Fruit fly (Drosophila melanogaster) S2 (cell line): ENCODE measurements around the gene Serinc.

Experiments used
- CG8478 ChIP-seq: fragments of >200 bp; optimal IDR thresholded peaks from 2 replicates; lab custom pipeline; 2018
- CTCF ChIP-seq, 2 experiments: fragments of >200 bp; optimal IDR thresholded peaks; 2 replicates each; lab custom pipeline; 2018

DNA sequence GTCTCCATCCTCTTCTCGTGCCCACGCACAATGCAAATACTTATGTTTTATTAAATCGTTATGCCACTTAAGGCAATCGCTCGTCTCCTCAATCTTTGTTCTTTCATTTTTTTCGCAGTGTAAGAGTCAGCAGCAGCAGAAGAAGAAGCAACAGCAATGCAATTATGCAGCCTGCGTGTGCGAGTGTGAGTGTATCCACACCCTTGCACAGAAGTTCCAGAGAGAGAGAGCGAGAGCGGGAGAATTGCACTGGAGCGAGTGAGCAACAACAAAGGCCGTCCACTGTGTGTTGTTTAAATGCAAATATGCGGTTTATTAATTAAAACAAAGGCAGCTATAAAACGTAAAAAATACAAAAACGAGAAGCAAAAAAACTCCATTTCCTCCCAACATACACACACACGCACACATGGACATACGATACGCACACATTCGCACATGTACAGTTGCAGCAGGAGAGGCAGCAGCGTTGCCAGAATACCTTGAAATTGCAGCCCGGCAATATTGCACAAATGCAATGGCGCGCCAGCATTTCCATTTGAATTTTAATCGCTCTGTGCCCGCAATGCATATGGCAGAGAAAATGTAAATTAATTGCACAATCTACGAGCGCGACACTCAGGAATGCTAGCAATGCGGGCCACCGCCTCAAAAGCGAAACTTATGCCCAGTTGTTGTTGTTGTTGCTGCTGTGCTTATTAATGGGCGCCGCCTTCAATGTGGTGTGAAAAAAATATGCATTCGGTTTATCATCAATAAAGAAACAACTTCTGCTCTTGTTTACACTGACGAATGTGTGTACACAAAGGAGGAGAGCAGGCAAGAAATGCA, 3.7 kb upstream of the Serinc start:
- TF ChIP-seq CTCF (optimal IDR thresholded peaks at IDR 0.05; lab: Kevin White, UChicago) (no peak), CG8478 (no peak)
